Worm (Caenorhabditis elegans) whole organism, L3 larva: Measurements from ENCODE around the gene F02C12.1.

Experiments
- ZK546.5 ChIP-seq: sonication (generic microtip); optimal IDR thresholded peaks from 2 replicates; lab custom pipeline; 2017; ENCODE audit warnings: missing biosample characterization, missing genetic modification characterization
- aly-2 ChIP-seq: fragments of 150-350 bp; optimal IDR thresholded peaks from 2 replicates; lab custom pipeline; 2014; ENCODE audit warnings: missing biosample characterization, missing genetic modification characterization
- ama-1 ChIP-seq: fragments of 150-350 bp; optimal IDR thresholded peaks from 2 replicates; lab custom pipeline; 2018
- ceh-16 ChIP-seq: sonication (generic microtip); optimal IDR thresholded peaks from 2 replicates; lab custom pipeline; 2017; ENCODE audit warnings: missing biosample characterization, missing genetic modification characterization
- ceh-28 ChIP-seq: fragments of 150-350 bp; optimal IDR thresholded peaks from 2 replicates; lab custom pipeline; 2014; ENCODE audit warnings: missing biosample characterization, missing genetic modification reagents, missing genetic modification characterization
- ceh-82 ChIP-seq: fragments of 150-350 bp; optimal IDR thresholded peaks from 2 replicates; lab custom pipeline; 2014; ENCODE audit warnings: missing biosample characterization, missing genetic modification characterization
- ceh-9 ChIP-seq: sonication (generic microtip); optimal IDR thresholded peaks from 2 replicates; lab custom pipeline; 2018; ENCODE audit warnings: missing biosample characterization, missing genetic modification characterization
- daf-12 ChIP-seq: fragments of 150-350 bp; optimal IDR thresholded peaks from 2 replicates; lab custom pipeline; 2014; ENCODE audit warnings: missing biosample characterization, missing genetic modification reagents, missing genetic modification characterization
- egl-27 ChIP-seq: sonication (generic microtip); optimal IDR thresholded peaks from 4 replicates; lab custom pipeline; 2017; ENCODE audit warnings: missing biosample characterization, missing genetic modification reagents, missing genetic modification characterization
- egl-5 ChIP-seq: fragments of 150-350 bp; optimal IDR thresholded peaks from 2 replicates; lab custom pipeline; 2017; ENCODE audit warnings: missing biosample characterization, missing genetic modification reagents, missing genetic modification characterization, inconsistent platforms
- elt-1 ChIP-seq: fragments of 150-350 bp; optimal IDR thresholded peaks from 2 replicates; lab custom pipeline; 2014; ENCODE audit warnings: missing biosample characterization, missing genetic modification characterization
- elt-2 ChIP-seq: sonication (generic microtip); optimal IDR thresholded peaks from 2 replicates; lab custom pipeline; 2016; ENCODE audit warnings: missing genetic modification reagents, mild to moderate bottlenecking, missing genetic modification characterization, missing compliant biosample characterization
- elt-3 ChIP-seq, 3 experiments: fragments of 150-350 bp in 1 of 3; sonication (generic microtip) in 2 of 3; optimal IDR thresholded peaks; 2 replicates in 2 of 3; 4 replicates in 1 of 3; lab custom pipeline; 2014 to 2017; ENCODE audit warnings: missing biosample characterization in 3 of 3, missing genetic modification characterization in 3 of 3
- eor-1 ChIP-seq, 2 experiments: fragments of 150-350 bp; optimal IDR thresholded peaks; 2 replicates each; lab custom pipeline; 2014 to 2018; ENCODE audit warnings: missing biosample characterization in 2 of 2, missing genetic modification characterization in 2 of 2
- fkh-10 ChIP-seq: sonication (generic microtip); optimal IDR thresholded peaks from 2 replicates; lab custom pipeline; 2017; ENCODE audit warnings: missing biosample characterization, missing genetic modification reagents, missing genetic modification characterization
- fkh-2 ChIP-seq: fragments of 150-350 bp; optimal IDR thresholded peaks from 2 replicates; lab custom pipeline; 2014; ENCODE audit warnings: missing biosample characterization, missing genetic modification reagents, missing genetic modification characterization
- jun-1 ChIP-seq: fragments of 150-350 bp; optimal IDR thresholded peaks from 2 replicates; lab custom pipeline; 2014; ENCODE audit warnings: missing biosample characterization, missing genetic modification reagents, missing genetic modification characterization
- lin-15B ChIP-seq: fragments of 150-350 bp; optimal IDR thresholded peaks from 2 replicates; lab custom pipeline; 2014; ENCODE audit warnings: missing biosample characterization, missing genetic modification characterization
- lin-39 ChIP-seq: fragments of 150-350 bp; optimal IDR thresholded peaks from 2 replicates; lab custom pipeline; 2018; ENCODE audit warnings: missing biosample characterization, missing genetic modification reagents, missing genetic modification characterization
- lsy-12 ChIP-seq: sonication (generic microtip); optimal IDR thresholded peaks from 2 replicates; lab custom pipeline; 2016; ENCODE audit warnings: mild to moderate bottlenecking, missing genetic modification characterization, missing compliant biosample characterization
- mdl-1 ChIP-seq: fragments of 150-350 bp; optimal IDR thresholded peaks from 2 replicates; lab custom pipeline; 2014; ENCODE audit warnings: missing biosample characterization, missing genetic modification characterization
- mml-1 ChIP-seq: fragments of 150-350 bp; sonication (generic microtip); optimal IDR thresholded peaks from 3 replicates; lab custom pipeline; 2014; ENCODE audit warnings: missing biosample characterization, missing genetic modification characterization
- nfya-1 ChIP-seq: sonication (generic microtip); optimal IDR thresholded peaks from 2 replicates; lab custom pipeline; 2017; ENCODE audit warnings: missing genetic modification characterization, mild to moderate bottlenecking, missing compliant biosample characterization, antibody characterized with exemption, moderate library complexity; ENCODE audit not compliant: insufficient read depth
- nhr-11 ChIP-seq: fragments of 150-350 bp; optimal IDR thresholded peaks from 2 replicates; lab custom pipeline; 2014; ENCODE audit warnings: missing biosample characterization, missing genetic modification characterization
- nhr-23 ChIP-seq: fragments of 150-350 bp; optimal IDR thresholded peaks from 2 replicates; lab custom pipeline; 2014; ENCODE audit warnings: missing biosample characterization, missing genetic modification reagents, missing genetic modification characterization
- nhr-237 ChIP-seq: fragments of 150-350 bp; optimal IDR thresholded peaks from 2 replicates; lab custom pipeline; 2014; ENCODE audit warnings: missing biosample characterization, missing genetic modification characterization
- nhr-25 ChIP-seq: sonication (generic microtip); optimal IDR thresholded peaks from 2 replicates; lab custom pipeline; 2017; ENCODE audit warnings: missing biosample characterization, missing genetic modification characterization
- nhr-43 ChIP-seq: sonication (generic microtip); optimal IDR thresholded peaks from 2 replicates; lab custom pipeline; 2016; ENCODE audit warnings: mild to moderate bottlenecking, missing genetic modification characterization, missing compliant biosample characterization; ENCODE audit not compliant: poor library complexity, severe bottlenecking
- nhr-67 ChIP-seq: fragments of 150-350 bp; optimal IDR thresholded peaks from 2 replicates; lab custom pipeline; 2014; ENCODE audit warnings: missing biosample characterization, missing genetic modification characterization
- nhr-76 ChIP-seq: fragments of 150-350 bp; sonication (generic microtip); optimal IDR thresholded peaks from 5 replicates; lab custom pipeline; 2014; ENCODE audit warnings: missing biosample characterization, missing genetic modification characterization
- pha-4 ChIP-seq: fragments of 150-350 bp; optimal IDR thresholded peaks from 2 replicates; lab custom pipeline; 2014; ENCODE audit warnings: missing biosample characterization, missing genetic modification reagents, missing genetic modification characterization
- pqm-1 ChIP-seq: fragments of 150-350 bp; optimal IDR thresholded peaks from 2 replicates; lab custom pipeline; 2017; ENCODE audit warnings: missing biosample characterization, missing genetic modification characterization, inconsistent platforms
- sea-2 ChIP-seq: fragments of 150-350 bp; sonication (generic microtip); optimal IDR thresholded peaks from 4 replicates; lab custom pipeline; 2014; ENCODE audit warnings: missing biosample characterization, missing genetic modification reagents, missing genetic modification characterization
- skn-1 ChIP-seq: fragments of 150-350 bp; optimal IDR thresholded peaks from 2 replicates; lab custom pipeline; 2014; ENCODE audit warnings: missing biosample characterization, missing genetic modification characterization
- snpc-4 ChIP-seq: fragments of 150-350 bp; optimal IDR thresholded peaks from 2 replicates; lab custom pipeline; 2014; ENCODE audit warnings: missing biosample characterization, missing genetic modification characterization
- tbx-2 ChIP-seq: sonication (generic microtip); optimal IDR thresholded peaks from 2 replicates; lab custom pipeline; 2016; ENCODE audit warnings: mild to moderate bottlenecking, missing genetic modification characterization, missing compliant biosample characterization
- unc-39 ChIP-seq: sonication (generic microtip); optimal IDR thresholded peaks from 4 replicates; lab custom pipeline; 2017; ENCODE audit warnings: missing biosample characterization, missing genetic modification characterization
- unc-62 ChIP-seq: fragments of 150-350 bp; sonication (generic microtip); optimal IDR thresholded peaks from 4 replicates; lab custom pipeline; 2014; ENCODE audit warnings: missing biosample characterization, missing genetic modification reagents, missing genetic modification characterization
- zag-1 ChIP-seq: fragments of 150-350 bp; optimal IDR thresholded peaks from 2 replicates; lab custom pipeline; 2014; ENCODE audit warnings: missing biosample characterization, missing genetic modification characterization

F02C12.1 gene

ce11 chrX:13360632-13361031, 41.3 kb upstream of the F02C12.1 start:
- peak; percentile 93 for TF ChIP-seq elt-2 (tag; lab: Kevin White, UChicago)
- TF ChIP-seq pqm-1 (tag; lab: Kevin White, UChicago), result peak; percentile 98
- TF ChIP-seq lin-15B (tag; lab: Kevin White, UChicago), result no peak
- TF ChIP-seq pha-4 (tag; lab: Kevin White, UChicago), result peak; percentile 55

DNA sequence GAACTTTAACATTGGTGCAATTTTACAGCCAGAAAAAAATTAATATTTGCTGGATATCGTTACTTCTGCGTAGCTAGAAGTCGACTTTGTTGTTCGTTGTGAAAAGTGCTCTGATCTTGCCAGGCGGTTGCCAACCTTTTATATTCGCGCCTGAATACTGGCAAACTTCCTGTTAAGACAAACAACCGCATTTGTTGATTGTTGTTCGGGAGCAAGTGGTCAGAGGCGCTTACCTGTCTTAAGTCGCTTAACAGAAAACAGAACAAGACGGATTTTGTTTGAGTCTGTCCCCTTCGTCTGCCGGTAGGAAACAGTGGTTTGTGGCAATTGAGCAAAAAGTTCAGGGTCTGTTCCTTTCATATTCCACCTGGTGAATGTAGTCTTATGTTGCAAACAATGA, 39.4 kb upstream of the F02C12.1 start, which contains the start of gene C49F8.15:
C49F8.15 (minus strand) TSS at position 101 of the 400 bp plus-strand sequence.
- TF ChIP-seq nhr-237 (tag; lab: Kevin White, UChicago) (no peak), nhr-67 (tag; lab: Kevin White, UChicago) (no peak), nhr-11 (tag; lab: Kevin White, UChicago) (no peak), ceh-9 (tag; lab: Kevin White, UChicago) (no peak), nhr-23 (tag; lab: Kevin White, UChicago) (no peak), jun-1 (tag; lab: Kevin White, UChicago) (no peak)

ce11 chrX:13364897-13365296, 37.0 kb upstream of the F02C12.1 start, which contains the start of gene C49F8.1:
TSS of gene C49F8.1 (minus strand) at chrX:13364997.
- TF ChIP-seq lsy-12 (tag; lab: Kevin White, UChicago), result no peak
- no peak for TF ChIP-seq pqm-1 (tag; lab: Kevin White, UChicago)
- no peak for TF ChIP-seq sea-2 (GFP tag; lab: Kevin White, UChicago)
- no peak for TF ChIP-seq nfya-1 (tag; lab: Kevin White, UChicago)
- no peak for TF ChIP-seq nhr-76 (tag; lab: Kevin White, UChicago)
- no peak for TF ChIP-seq ceh-82 (tag; lab: Kevin White, UChicago)
- no peak for TF ChIP-seq daf-12 (tag; lab: Kevin White, UChicago)
- no peak for TF ChIP-seq nhr-23 (tag; lab: Kevin White, UChicago)
- TF ChIP-seq ama-1 (lab: Kevin White, UChicago), result no peak
- TF ChIP-seq ceh-9 (tag; lab: Kevin White, UChicago), result no peak
- no peak for TF ChIP-seq snpc-4 (tag; lab: Kevin White, UChicago)
- no peak for TF ChIP-seq unc-39 (tag; lab: Kevin White, UChicago)
- TF ChIP-seq tbx-2 (tag; lab: Kevin White, UChicago), result no peak
- no peak for TF ChIP-seq nhr-25 (tag; lab: Kevin White, UChicago)
- no peak for TF ChIP-seq egl-27 (tag; lab: Kevin White, UChicago)

- TF ChIP-seq pha-4 (tag; lab: Kevin White, UChicago) (peak; percentile 55), nhr-43 (no peak)
Observed at ce11 chrX:13366955-13367354, 34.9 kb upstream of the F02C12.1 start.

DNA sequence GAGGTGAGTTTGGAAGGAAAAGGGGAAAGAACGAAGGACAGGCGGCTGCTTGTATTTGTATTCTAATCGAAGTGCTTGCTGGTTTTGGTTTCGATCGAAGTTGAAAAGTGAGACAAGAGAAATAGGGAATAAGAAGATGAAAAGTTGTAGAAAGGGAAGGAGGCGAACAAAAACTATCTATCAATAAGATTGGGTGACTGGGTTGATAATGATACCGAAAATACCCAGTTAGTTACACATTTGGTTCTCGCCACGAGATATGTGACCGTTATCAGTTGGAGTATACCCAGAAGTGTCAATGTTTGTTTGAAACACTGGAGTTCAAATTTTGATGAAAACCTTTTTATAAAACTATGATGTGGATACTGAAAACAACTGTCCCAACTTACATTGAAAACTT, 33.6 kb upstream of the F02C12.1 start:
- no peak for TF ChIP-seq daf-12 (tag; lab: Kevin White, UChicago)
- TF ChIP-seq elt-3 (tag; optimal IDR thresholded peaks at IDR 0.05; lab: Kevin White, UChicago), result no peak
- no peak for TF ChIP-seq skn-1 (tag; lab: Kevin White, UChicago)
- no peak for TF ChIP-seq nfya-1 (tag; lab: Kevin White, UChicago)
- no peak for TF ChIP-seq ceh-16 (tag; lab: Kevin White, UChicago)
- no peak for TF ChIP-seq sea-2 (GFP tag; lab: Kevin White, UChicago)
- no peak for TF ChIP-seq elt-1 (tag; lab: Kevin White, UChicago)
- TF ChIP-seq fkh-2, result no peak
- TF ChIP-seq fkh-10 (GFP tag; lab: Kevin White, UChicago), result no peak
- TF ChIP-seq elt-2 (tag; lab: Kevin White, UChicago), result peak; percentile 90
- no peak for TF ChIP-seq aly-2 (tag; lab: Kevin White, UChicago)
- peak; percentile 46 for TF ChIP-seq jun-1 (tag; lab: Kevin White, UChicago)
- peak; percentile 24 for TF ChIP-seq pha-4 (tag; lab: Kevin White, UChicago)
- no peak for TF ChIP-seq mdl-1 (tag; lab: Kevin White, UChicago)
- TF ChIP-seq pqm-1 (tag; lab: Kevin White, UChicago), result peak; percentile 79
- TF ChIP-seq ZK546.5 (tag; lab: Kevin White, UChicago), result no peak
- TF ChIP-seq zag-1, result no peak
- TF ChIP-seq unc-62 (GFP tag; lab: Kevin White, UChicago), result no peak
- no peak for TF ChIP-seq mml-1 (tag; lab: Kevin White, UChicago)
- no peak for TF ChIP-seq eor-1 (tag; optimal IDR thresholded peaks at IDR 0.05; lab: Kevin White, UChicago)
- TF ChIP-seq nhr-76 (tag; lab: Kevin White, UChicago), result no peak
- no peak for TF ChIP-seq ama-1 (lab: Kevin White, UChicago)
- TF ChIP-seq nhr-23 (tag; lab: Kevin White, UChicago), result no peak
- no peak for TF ChIP-seq nhr-43
- TF ChIP-seq nhr-67 (tag; lab: Kevin White, UChicago), result no peak
- TF ChIP-seq lin-39, result no peak
- TF ChIP-seq egl-5 (tag; lab: Kevin White, UChicago), result no peak
- no peak for TF ChIP-seq ceh-28
